Worm (Caenorhabditis elegans) whole organism, early embryonic: Measurements from ENCODE around the gene R03H10.6.
"Not testable (repeated sequence)": the region's sequence is repeated elsewhere in the genome, so short reads cannot be mapped to it uniquely, and the experiment has no call there.

ENCODE experiments used
- B0310.2 ChIP-seq: sonication (generic microtip); optimal IDR thresholded peaks from 2 replicates; lab custom pipeline; 2016; ENCODE audit warnings: mild to moderate bottlenecking, missing genetic modification characterization, missing compliant biosample characterization
- ama-1 ChIP-seq: fragments of 150-350 bp; optimal IDR thresholded peaks from 2 replicates; lab custom pipeline; 2014
- hmbx-1 ChIP-seq: sonication (generic microtip); optimal IDR thresholded peaks from 2 replicates; lab custom pipeline; 2016; ENCODE audit warnings: mild to moderate bottlenecking, missing genetic modification characterization, missing compliant biosample characterization
- scrt-1 ChIP-seq: fragments of 200-800 bp; sonication (Bioruptor generic); IDR thresholded peaks from 2 replicates; pipeline ENCODE4 v1.3.6; 2022; ENCODE audit warnings: missing genetic modification characterization, missing compliant biosample characterization

DNA sequence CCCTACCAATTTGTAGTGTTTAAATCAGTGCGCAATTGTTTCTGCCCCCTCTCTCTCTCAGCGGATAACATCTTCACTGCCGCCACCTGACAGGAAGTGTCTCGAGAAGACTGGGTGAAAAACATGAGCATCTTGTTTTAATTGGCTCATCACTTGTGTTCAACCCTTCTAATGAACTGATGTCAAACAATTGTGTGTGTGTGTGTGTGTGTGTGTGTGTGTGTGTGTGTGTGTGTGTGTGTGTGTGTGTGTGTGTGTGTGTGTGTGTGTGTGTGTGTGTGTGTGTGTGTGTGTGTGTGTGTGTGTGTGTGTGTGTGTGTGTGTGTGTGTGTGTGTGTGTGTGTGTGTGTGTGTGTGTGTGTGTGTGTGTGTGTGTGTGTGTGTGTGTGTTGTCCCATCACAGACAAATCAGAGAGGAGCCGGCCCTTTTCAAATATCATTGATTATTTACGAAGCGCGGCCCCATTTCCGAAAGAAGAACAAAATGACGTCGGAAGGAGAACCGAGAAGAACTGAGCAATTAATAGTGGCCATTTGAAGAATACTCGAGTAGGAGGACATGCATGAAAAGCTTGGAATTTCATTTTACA is 43.1 kb downstream of the R03H10.6 start:
- TF ChIP-seq B0310.2 (tag; lab: Kevin White, UChicago); scrt-1 (GFP tag; lab: Robert Waterston, UW); ama-1 (lab: Kevin White, UChicago): not testable (repeated sequence)
- peak; percentile 50 for TF ChIP-seq hmbx-1 (tag; lab: Kevin White, UChicago)
